Fruit fly (Drosophila melanogaster): ENCODE measurements around the gene Cyp4d2.

- TF ChIP-seq CG42726 (GFP tag; IDR thresholded peaks at IDR 0.05; ENCODE audit: partially characterized antibody) (no peak), pan (optimal IDR thresholded peaks at IDR 0.05) (no peak), pan (GFP tag; optimal IDR thresholded peaks at IDR 0.05 in 1 of 2, IDR thresholded peaks at IDR 0.05 in 1 of 2) (no peak), ase (GFP tag; IDR thresholded peaks at IDR 0.05) (no peak)
Measured at dm6 chrX:2175956-2176469, at the start of gene Cyp4d2.

Measured in whole organism, embryonic.